Worm (Caenorhabditis elegans) whole organism, L3 larva: ENCODE results near the gene EGAP2.1.

Source experiments
- R02D3.7 ChIP-seq: fragments of 150-350 bp; optimal IDR thresholded peaks from 2 replicates; lab custom pipeline; 2014; ENCODE audit warnings: missing biosample characterization, missing genetic modification characterization
- aly-2 ChIP-seq: fragments of 150-350 bp; optimal IDR thresholded peaks from 2 replicates; lab custom pipeline; 2014; ENCODE audit warnings: missing biosample characterization, missing genetic modification characterization
- ceh-16 ChIP-seq: sonication (generic microtip); optimal IDR thresholded peaks from 2 replicates; lab custom pipeline; 2017; ENCODE audit warnings: missing biosample characterization, missing genetic modification characterization
- ceh-28 ChIP-seq: fragments of 150-350 bp; optimal IDR thresholded peaks from 2 replicates; lab custom pipeline; 2014; ENCODE audit warnings: missing biosample characterization, missing genetic modification reagents, missing genetic modification characterization
- ceh-82 ChIP-seq: fragments of 150-350 bp; optimal IDR thresholded peaks from 2 replicates; lab custom pipeline; 2014; ENCODE audit warnings: missing biosample characterization, missing genetic modification characterization
- ceh-9 ChIP-seq: sonication (generic microtip); optimal IDR thresholded peaks from 2 replicates; lab custom pipeline; 2018; ENCODE audit warnings: missing biosample characterization, missing genetic modification characterization
- daf-12 ChIP-seq: fragments of 150-350 bp; optimal IDR thresholded peaks from 2 replicates; lab custom pipeline; 2014; ENCODE audit warnings: missing biosample characterization, missing genetic modification reagents, missing genetic modification characterization
- egl-27 ChIP-seq: sonication (generic microtip); optimal IDR thresholded peaks from 4 replicates; lab custom pipeline; 2017; ENCODE audit warnings: missing biosample characterization, missing genetic modification reagents, missing genetic modification characterization
- elt-2 ChIP-seq: sonication (generic microtip); optimal IDR thresholded peaks from 2 replicates; lab custom pipeline; 2016; ENCODE audit warnings: missing genetic modification reagents, mild to moderate bottlenecking, missing genetic modification characterization, missing compliant biosample characterization
- fkh-10 ChIP-seq: sonication (generic microtip); optimal IDR thresholded peaks from 2 replicates; lab custom pipeline; 2017; ENCODE audit warnings: missing biosample characterization, missing genetic modification reagents, missing genetic modification characterization
- fos-1 ChIP-seq: fragments of 150-350 bp; optimal IDR thresholded peaks from 2 replicates; lab custom pipeline; 2014; ENCODE audit warnings: missing biosample characterization, missing genetic modification characterization
- jun-1 ChIP-seq: fragments of 150-350 bp; optimal IDR thresholded peaks from 2 replicates; lab custom pipeline; 2014; ENCODE audit warnings: missing biosample characterization, missing genetic modification reagents, missing genetic modification characterization
- lin-15B ChIP-seq: fragments of 150-350 bp; optimal IDR thresholded peaks from 2 replicates; lab custom pipeline; 2014; ENCODE audit warnings: missing biosample characterization, missing genetic modification characterization
- lsy-12 ChIP-seq: sonication (generic microtip); optimal IDR thresholded peaks from 2 replicates; lab custom pipeline; 2016; ENCODE audit warnings: mild to moderate bottlenecking, missing genetic modification characterization, missing compliant biosample characterization
- mml-1 ChIP-seq: fragments of 150-350 bp; sonication (generic microtip); optimal IDR thresholded peaks from 3 replicates; lab custom pipeline; 2014; ENCODE audit warnings: missing biosample characterization, missing genetic modification characterization
- nfya-1 ChIP-seq: sonication (generic microtip); optimal IDR thresholded peaks from 2 replicates; lab custom pipeline; 2017; ENCODE audit warnings: missing genetic modification characterization, mild to moderate bottlenecking, missing compliant biosample characterization, antibody characterized with exemption, moderate library complexity; ENCODE audit not compliant: insufficient read depth
- nhr-11 ChIP-seq: fragments of 150-350 bp; optimal IDR thresholded peaks from 2 replicates; lab custom pipeline; 2014; ENCODE audit warnings: missing biosample characterization, missing genetic modification characterization
- nhr-12 ChIP-seq: fragments of 150-350 bp; optimal IDR thresholded peaks from 2 replicates; lab custom pipeline; 2014; ENCODE audit warnings: missing biosample characterization, missing genetic modification characterization
- nhr-23 ChIP-seq: fragments of 150-350 bp; optimal IDR thresholded peaks from 2 replicates; lab custom pipeline; 2014; ENCODE audit warnings: missing biosample characterization, missing genetic modification reagents, missing genetic modification characterization
- nhr-25 ChIP-seq: sonication (generic microtip); optimal IDR thresholded peaks from 2 replicates; lab custom pipeline; 2017; ENCODE audit warnings: missing biosample characterization, missing genetic modification characterization
- nhr-28 ChIP-seq: fragments of 150-350 bp; optimal IDR thresholded peaks from 2 replicates; lab custom pipeline; 2014; ENCODE audit warnings: missing biosample characterization, missing genetic modification characterization
- nhr-43 ChIP-seq: sonication (generic microtip); optimal IDR thresholded peaks from 2 replicates; lab custom pipeline; 2016; ENCODE audit warnings: mild to moderate bottlenecking, missing genetic modification characterization, missing compliant biosample characterization; ENCODE audit not compliant: poor library complexity, severe bottlenecking
- nhr-67 ChIP-seq: fragments of 150-350 bp; optimal IDR thresholded peaks from 2 replicates; lab custom pipeline; 2014; ENCODE audit warnings: missing biosample characterization, missing genetic modification characterization
- nhr-76 ChIP-seq: fragments of 150-350 bp; sonication (generic microtip); optimal IDR thresholded peaks from 5 replicates; lab custom pipeline; 2014; ENCODE audit warnings: missing biosample characterization, missing genetic modification characterization
- pha-4 ChIP-seq: fragments of 150-350 bp; optimal IDR thresholded peaks from 2 replicates; lab custom pipeline; 2014; ENCODE audit warnings: missing biosample characterization, missing genetic modification reagents, missing genetic modification characterization
- pqm-1 ChIP-seq: fragments of 150-350 bp; optimal IDR thresholded peaks from 2 replicates; lab custom pipeline; 2017; ENCODE audit warnings: missing biosample characterization, missing genetic modification characterization, inconsistent platforms
- sea-2 ChIP-seq: fragments of 150-350 bp; sonication (generic microtip); optimal IDR thresholded peaks from 4 replicates; lab custom pipeline; 2014; ENCODE audit warnings: missing biosample characterization, missing genetic modification reagents, missing genetic modification characterization
- tbx-2 ChIP-seq: sonication (generic microtip); optimal IDR thresholded peaks from 2 replicates; lab custom pipeline; 2016; ENCODE audit warnings: mild to moderate bottlenecking, missing genetic modification characterization, missing compliant biosample characterization
- unc-62 ChIP-seq: fragments of 150-350 bp; sonication (generic microtip); optimal IDR thresholded peaks from 4 replicates; lab custom pipeline; 2014; ENCODE audit warnings: missing biosample characterization, missing genetic modification reagents, missing genetic modification characterization
- zag-1 ChIP-seq: fragments of 150-350 bp; optimal IDR thresholded peaks from 2 replicates; lab custom pipeline; 2014; ENCODE audit warnings: missing biosample characterization, missing genetic modification characterization
- ztf-11 ChIP-seq: fragments of 150-350 bp; optimal IDR thresholded peaks from 2 replicates; lab custom pipeline; 2014; ENCODE audit warnings: missing biosample characterization, missing genetic modification characterization

The EGAP2.1 gene

ce11 chrII:5183207-5183606 is 48.0 kb upstream of the EGAP2.1 start:
- TF ChIP-seq nhr-67 (tag; lab: Kevin White, UChicago): no peak
- TF ChIP-seq jun-1 (tag; lab: Kevin White, UChicago): no peak
- no peak for TF ChIP-seq pqm-1 (tag; lab: Kevin White, UChicago)
- TF ChIP-seq nhr-23: peak; percentile 20
- TF ChIP-seq zag-1: no peak
- no peak for TF ChIP-seq egl-27
- no peak for TF ChIP-seq aly-2
- no peak for TF ChIP-seq daf-12
- no peak for TF ChIP-seq fos-1
- TF ChIP-seq nhr-25 (tag; lab: Kevin White, UChicago): peak; percentile 50

- TF ChIP-seq nhr-43 (tag; lab: Kevin White, UChicago) (no peak), tbx-2 (tag; lab: Kevin White, UChicago) (no peak), egl-27 (no peak), ceh-9 (tag; lab: Kevin White, UChicago) (no peak), pqm-1 (tag; lab: Kevin White, UChicago) (peak; percentile 87), ceh-16 (tag; lab: Kevin White, UChicago) (no peak), jun-1 (tag; lab: Kevin White, UChicago) (no peak), fos-1 (peak; percentile 6), nfya-1 (no peak), aly-2 (no peak), zag-1 (no peak), lsy-12 (tag; lab: Kevin White, UChicago) (no peak), pha-4 (peak; percentile 62), ztf-11 (tag; lab: Kevin White, UChicago) (no peak), daf-12 (no peak), nhr-28 (tag; lab: Kevin White, UChicago) (no peak), nhr-67 (tag; lab: Kevin White, UChicago) (no peak), nhr-76 (tag; lab: Kevin White, UChicago) (no peak), lin-15B (tag; lab: Kevin White, UChicago) (no peak), elt-2 (tag; lab: Kevin White, UChicago) (peak; percentile 99)
Measured at ce11 chrII:5184661-5185545, 46.3 kb upstream of the EGAP2.1 start.

- TF ChIP-seq R02D3.7 (tag; lab: Kevin White, UChicago) (no peak), fkh-10 (no peak), elt-2 (tag; lab: Kevin White, UChicago) (peak; percentile 99), pha-4 (peak; percentile 43), nhr-23 (no peak), ceh-28 (tag; lab: Kevin White, UChicago) (peak; percentile 13), tbx-2 (tag; lab: Kevin White, UChicago) (no peak), mml-1 (tag; lab: Kevin White, UChicago) (no peak), nhr-11 (no peak), ceh-82 (tag; lab: Kevin White, UChicago) (no peak), unc-62 (GFP tag; lab: Kevin White, UChicago) (no peak), pqm-1 (tag; lab: Kevin White, UChicago) (peak; percentile 95), sea-2 (GFP tag; lab: Kevin White, UChicago) (no peak), aly-2 (no peak), nhr-12 (no peak), jun-1 (tag; lab: Kevin White, UChicago) (peak; percentile 46)
Measured at ce11 chrII:5185955-5186539, 45.2 kb upstream of the EGAP2.1 start.

ce11 chrII:5186870-5187269 is 44.3 kb upstream of the EGAP2.1 start:
- TF ChIP-seq pqm-1 (tag; lab: Kevin White, UChicago) (peak; percentile 30), elt-2 (tag; lab: Kevin White, UChicago) (peak; percentile 94), sea-2 (GFP tag; lab: Kevin White, UChicago) (no peak)

- no peak for TF ChIP-seq egl-27
- no peak for TF ChIP-seq ztf-11 (tag; lab: Kevin White, UChicago)
- TF ChIP-seq ceh-16 (tag; lab: Kevin White, UChicago): no peak
- TF ChIP-seq aly-2: no peak
- no peak for TF ChIP-seq nhr-76 (tag; lab: Kevin White, UChicago)
- no peak for TF ChIP-seq zag-1
- no peak for TF ChIP-seq ceh-9 (tag; lab: Kevin White, UChicago)
- TF ChIP-seq tbx-2 (tag; lab: Kevin White, UChicago): no peak
- TF ChIP-seq nhr-12: no peak
Measured at ce11 chrII:5187469-5187868, 43.7 kb upstream of the EGAP2.1 start, which contains the start of gene crh-2. Gene crh-2 (minus strand): TSS chrII:5187569.
